Fruit fly (Drosophila melanogaster) whole organism, embryonic: ENCODE results near the gene CG14402.

Experiments
- Atf-2 ChIP-seq: fragments of 200-800 bp; sonication (Bioruptor generic); optimal IDR thresholded peaks from 2 replicates; lab custom pipeline; 2016; ENCODE audit warnings: missing biosample characterization, missing genetic modification characterization
- B-H1 ChIP-seq: fragments of 200-800 bp; sonication (Bioruptor generic); IDR thresholded peaks from 3 replicates; pipeline ENCODE4 v1.3.6; 2022; ENCODE audit warnings: missing biosample characterization, missing genetic modification characterization
- Blimp-1 ChIP-seq: fragments of 200-800 bp; sonication (Bioruptor generic); optimal IDR thresholded peaks from 3 replicates; lab custom pipeline; 2018; ENCODE audit warnings: missing biosample characterization, missing genetic modification characterization, mild to moderate bottlenecking, moderate library complexity, missing genetic modification reagents
- CG10147 ChIP-seq: fragments of 200-800 bp; sonication (Bioruptor generic); optimal IDR thresholded peaks from 2 replicates; lab custom pipeline; 2019; ENCODE audit warnings: missing biosample characterization, mild to moderate bottlenecking, missing genetic modification characterization, moderate library complexity
- CG11560 ChIP-seq: fragments of 200-800 bp; sonication (Bioruptor generic); IDR thresholded peaks from 3 replicates; pipeline ENCODE4 v1.3.6; 2022; ENCODE audit warnings: missing biosample characterization, missing genetic modification characterization
- CG11695 ChIP-seq: fragments of 200-800 bp; sonication (Bioruptor generic); IDR thresholded peaks from 3 replicates; pipeline ENCODE4 v1.3.6; 2022; ENCODE audit warnings: missing biosample characterization, missing genetic modification characterization
- CG12769 ChIP-seq: fragments of 200-800 bp; sonication (Bioruptor generic); optimal IDR thresholded peaks from 2 replicates; lab custom pipeline; 2019; ENCODE audit warnings: missing biosample characterization, mild to moderate bottlenecking, missing genetic modification characterization, moderate library complexity
- CG13894 ChIP-seq: fragments of 200-800 bp; sonication (Bioruptor generic); optimal IDR thresholded peaks from 3 replicates; lab custom pipeline; 2018; ENCODE audit warnings: missing biosample characterization, mild to moderate bottlenecking, missing genetic modification characterization, moderate library complexity
- CG15601 ChIP-seq: fragments of 200-800 bp; sonication (Bioruptor generic); optimal IDR thresholded peaks from 3 replicates; lab custom pipeline; 2019; ENCODE audit warnings: missing biosample characterization, mild to moderate bottlenecking, missing genetic modification characterization, moderate library complexity
- CG15696 ChIP-seq: fragments of 200-800 bp; sonication (Bioruptor generic); optimal IDR thresholded peaks from 2 replicates; lab custom pipeline; 2019; ENCODE audit warnings: missing biosample characterization, mild to moderate bottlenecking, missing genetic modification characterization, moderate library complexity
- CG1647 ChIP-seq: fragments of 200-800 bp; sonication (Bioruptor generic); optimal IDR thresholded peaks from 3 replicates; lab custom pipeline; 2016; ENCODE audit warnings: missing biosample characterization, missing genetic modification characterization
- CG17912 ChIP-seq: fragments of 200-800 bp; sonication (Bioruptor generic); optimal IDR thresholded peaks from 2 replicates; lab custom pipeline; 2018; ENCODE audit warnings: missing biosample characterization, mild to moderate bottlenecking, missing genetic modification characterization
- CG18476 ChIP-seq: fragments of 200-800 bp; sonication (Bioruptor generic); optimal IDR thresholded peaks from 2 replicates; lab custom pipeline; 2016; ENCODE audit warnings: missing biosample characterization, mild to moderate bottlenecking, missing genetic modification characterization
- CG2199 ChIP-seq: fragments of 200-800 bp; sonication (Bioruptor generic); IDR thresholded peaks from 3 replicates; pipeline ENCODE4 v1.3.6; 2022; ENCODE audit warnings: missing biosample characterization, missing genetic modification characterization
- CG31388 ChIP-seq: fragments of 200-800 bp; sonication (Bioruptor generic); optimal IDR thresholded peaks from 2 replicates; lab custom pipeline; 2016; ENCODE audit warnings: missing biosample characterization, missing genetic modification characterization
- CG4404 ChIP-seq: fragments of 200-800 bp; sonication (Bioruptor generic); IDR thresholded peaks from 2 replicates; pipeline ENCODE4 v1.3.6; 2022; ENCODE audit warnings: missing biosample characterization, missing genetic modification characterization
- CG6175 ChIP-seq: fragments of 200-800 bp; sonication (Bioruptor generic); IDR thresholded peaks from 3 replicates; pipeline ENCODE4 v1.3.6; 2022; ENCODE audit warnings: missing biosample characterization, missing genetic modification characterization
- CG7839 ChIP-seq: fragments of 200-800 bp; sonication (Bioruptor generic); optimal IDR thresholded peaks from 3 replicates; lab custom pipeline; 2018; ENCODE audit warnings: missing biosample characterization, mild to moderate bottlenecking, missing genetic modification characterization, moderate library complexity
- CG7963 ChIP-seq: fragments of 200-800 bp; sonication (Bioruptor generic); IDR thresholded peaks from 3 replicates; pipeline ENCODE4 v1.3.6; 2022; ENCODE audit warnings: missing biosample characterization, missing genetic modification characterization; ENCODE audit not compliant: partially characterized antibody
- CG9876 ChIP-seq: fragments of 200-800 bp; sonication (Bioruptor generic); optimal IDR thresholded peaks from 2 replicates; lab custom pipeline; 2016; ENCODE audit warnings: missing biosample characterization, missing genetic modification characterization
- Eip74EF ChIP-seq, 2 experiments: fragments of 200-800 bp in 1 of 2; fragments of >200 bp in 1 of 2; sonication (Bioruptor generic) in 1 of 2; optimal IDR thresholded peaks; 2 replicates each; lab custom pipeline; 2017 to 2019; ENCODE audit warnings: missing biosample characterization in 2 of 2, missing genetic modification characterization in 2 of 2, mild to moderate bottlenecking in 1 of 2, moderate library complexity in 1 of 2
- H2.0 ChIP-seq: fragments of 200-800 bp; sonication (Bioruptor generic); IDR thresholded peaks from 2 replicates; pipeline ENCODE4 v1.3.6; 2022; ENCODE audit warnings: missing biosample characterization, missing genetic modification characterization
- HLH54F ChIP-seq: fragments of 200-800 bp; sonication (Bioruptor generic); optimal IDR thresholded peaks from 3 replicates; lab custom pipeline; 2016; ENCODE audit warnings: missing biosample characterization, missing genetic modification characterization
- Hr51 ChIP-seq, 2 experiments: fragments of 200-800 bp; sonication (Bioruptor generic); optimal IDR thresholded peaks; 2 replicates in 1 of 2; 3 replicates in 1 of 2; lab custom pipeline; 2016 to 2018; ENCODE audit warnings: missing biosample characterization in 2 of 2, missing genetic modification characterization in 2 of 2, mild to moderate bottlenecking in 1 of 2, moderate library complexity in 1 of 2
- Mes4 ChIP-seq: fragments of 200-800 bp; sonication (Bioruptor generic); optimal IDR thresholded peaks from 2 replicates; lab custom pipeline; 2016; ENCODE audit warnings: missing biosample characterization, missing genetic modification characterization
- Nf-YB ChIP-seq: fragments of 200-800 bp; sonication (Bioruptor generic); optimal IDR thresholded peaks from 3 replicates; lab custom pipeline; 2019; ENCODE audit warnings: missing biosample characterization, mild to moderate bottlenecking, missing genetic modification characterization, moderate library complexity
- Oli ChIP-seq: fragments of 200-800 bp; sonication (Bioruptor generic); optimal IDR thresholded peaks from 2 replicates; lab custom pipeline; 2018; ENCODE audit warnings: missing biosample characterization, mild to moderate bottlenecking, missing genetic modification characterization, moderate library complexity
- Optix ChIP-seq: fragments of 200-800 bp; sonication (Bioruptor generic); IDR thresholded peaks from 3 replicates; pipeline ENCODE4 v1.3.6; 2022; ENCODE audit warnings: missing biosample characterization, missing genetic modification characterization
- Side ChIP-seq: fragments of 200-800 bp; sonication (Bioruptor generic); optimal IDR thresholded peaks from 2 replicates; lab custom pipeline; 2016; ENCODE audit warnings: missing biosample characterization, missing genetic modification characterization
- TFAM ChIP-seq: fragments of 200-800 bp; sonication (Bioruptor generic); optimal IDR thresholded peaks from 2 replicates; lab custom pipeline; 2017; ENCODE audit warnings: missing biosample characterization, missing genetic modification characterization, inconsistent platforms
- abd-A ChIP-seq: fragments of 200-800 bp; sonication (Bioruptor generic); optimal IDR thresholded peaks from 3 replicates; lab custom pipeline; 2019; ENCODE audit warnings: missing biosample characterization, mild to moderate bottlenecking, missing genetic modification characterization, moderate library complexity
- ap ChIP-seq: fragments of 200-800 bp; sonication (Bioruptor generic); IDR thresholded peaks from 2 replicates; pipeline ENCODE4 v1.3.6; 2022; ENCODE audit warnings: missing biosample characterization, missing genetic modification characterization
- bowl ChIP-seq: fragments of 200-800 bp; sonication (Bioruptor generic); IDR thresholded peaks from 2 replicates; pipeline ENCODE4 v1.3.6; 2022; ENCODE audit warnings: missing biosample characterization, missing genetic modification characterization
- corto ChIP-seq: fragments of 200-800 bp; sonication (Bioruptor generic); optimal IDR thresholded peaks from 2 replicates; lab custom pipeline; 2016; ENCODE audit warnings: missing biosample characterization, mild to moderate bottlenecking, missing genetic modification characterization, moderate library complexity
- dimm ChIP-seq: fragments of 200-800 bp; sonication (Bioruptor generic); IDR thresholded peaks from 2 replicates; pipeline ENCODE4 v1.3.6; 2022; ENCODE audit warnings: missing biosample characterization, missing genetic modification characterization
- emc ChIP-seq: fragments of 200-800 bp; sonication (Bioruptor generic); optimal IDR thresholded peaks from 2 replicates; lab custom pipeline; 2016; ENCODE audit warnings: missing biosample characterization, missing genetic modification characterization
- ems ChIP-seq: fragments of 200-800 bp; sonication (Bioruptor generic); optimal IDR thresholded peaks from 3 replicates; lab custom pipeline; 2016; ENCODE audit warnings: missing biosample characterization, missing genetic modification characterization
- gcm ChIP-seq: fragments of 200-800 bp; sonication (Bioruptor generic); optimal IDR thresholded peaks from 2 replicates; lab custom pipeline; 2019; ENCODE audit warnings: missing biosample characterization, mild to moderate bottlenecking, missing genetic modification characterization, moderate library complexity
- gcm2 ChIP-seq: fragments of 200-800 bp; sonication (Bioruptor generic); optimal IDR thresholded peaks from 2 replicates; lab custom pipeline; 2016; ENCODE audit warnings: missing biosample characterization, missing genetic modification characterization
- kah ChIP-seq: fragments of 200-800 bp; sonication (Bioruptor generic); optimal IDR thresholded peaks from 2 replicates; lab custom pipeline; 2018; ENCODE audit warnings: missing biosample characterization, mild to moderate bottlenecking, missing genetic modification characterization
- kay ChIP-seq: fragments of 200-800 bp; sonication (Bioruptor generic); optimal IDR thresholded peaks from 2 replicates; lab custom pipeline; 2016; ENCODE audit warnings: missing biosample characterization, missing genetic modification characterization
- lbe ChIP-seq: fragments of 200-800 bp; sonication (Bioruptor generic); optimal IDR thresholded peaks from 2 replicates; lab custom pipeline; 2016; ENCODE audit warnings: missing biosample characterization, mild to moderate bottlenecking, missing genetic modification characterization
- psq ChIP-seq: fragments of 200-800 bp; sonication (Bioruptor generic); optimal IDR thresholded peaks from 2 replicates; lab custom pipeline; 2017; ENCODE audit warnings: missing biosample characterization, missing genetic modification characterization
- sd ChIP-seq: fragments of 200-800 bp; sonication (Bioruptor generic); optimal IDR thresholded peaks from 3 replicates; lab custom pipeline; 2018; ENCODE audit warnings: missing biosample characterization, mild to moderate bottlenecking, missing genetic modification characterization, moderate library complexity
- sens ChIP-seq: fragments of 200-800 bp; sonication (Bioruptor generic); peaks from one replicate; lab custom pipeline; 2016; ENCODE audit warnings: missing biosample characterization, missing genetic modification characterization
- sima ChIP-seq: fragments of 200-800 bp; sonication (Bioruptor generic); optimal IDR thresholded peaks from 2 replicates; lab custom pipeline; 2016; ENCODE audit warnings: missing biosample characterization, missing genetic modification characterization
- ssp ChIP-seq: fragments of 200-800 bp; sonication (Bioruptor generic); IDR thresholded peaks from 2 replicates; pipeline ENCODE4 v1.3.6; 2022; ENCODE audit warnings: missing biosample characterization, missing genetic modification characterization
- tap ChIP-seq: fragments of 200-800 bp; optimal IDR thresholded peaks from 3 replicates; lab custom pipeline; 2019; ENCODE audit warnings: missing biosample characterization, mild to moderate bottlenecking, missing genetic modification characterization, moderate library complexity
- tgo ChIP-seq: fragments of 200-800 bp; sonication (Bioruptor generic); IDR thresholded peaks from 3 replicates; pipeline ENCODE4 v1.3.6; 2022; ENCODE audit warnings: missing biosample characterization, missing genetic modification characterization
- tin ChIP-seq: fragments of 200-800 bp; sonication (Bioruptor generic); optimal IDR thresholded peaks from 3 replicates; lab custom pipeline; 2016; ENCODE audit warnings: missing biosample characterization, missing genetic modification characterization
- zen ChIP-seq: fragments of 200-800 bp; sonication (Bioruptor generic); optimal IDR thresholded peaks from 3 replicates; lab custom pipeline; 2018; ENCODE audit warnings: missing biosample characterization, mild to moderate bottlenecking, missing genetic modification characterization, moderate library complexity

CG14402 gene

dm6 chr2L:20867381-20867780, 18.3 kb downstream of the CG14402 start, which contains the start of gene CG31675 (continued):
- TF ChIP-seq CG10147 (GFP tag; lab: Kevin White, UChicago) (peak; percentile 16), Atf-2 (GFP tag; lab: Kevin White, UChicago) (no peak), sd (tag; lab: Kevin White, UChicago) (peak; percentile 57), H2.0 (GFP tag; lab: Robert Waterston, UW) (no peak), CG12769 (peak; percentile 88), bowl (GFP tag; lab: Robert Waterston, UW) (no peak), CG11695 (GFP tag; lab: Robert Waterston, UW) (no peak), TFAM (no peak), psq (GFP tag; lab: Kevin White, UChicago) (no peak), sima (GFP tag; lab: Kevin White, UChicago) (no peak), tgo (GFP tag; lab: Robert Waterston, UW) (no peak), CG2199 (no peak), tap (tag; lab: Kevin White, UChicago) (no peak), CG17912 (GFP tag; lab: Kevin White, UChicago) (no peak), CG1647 (GFP tag; lab: Kevin White, UChicago) (no peak), ap (GFP tag; lab: Robert Waterston, UW) (no peak), Blimp-1 (no peak), dimm (GFP tag; lab: Robert Waterston, UW) (no peak), kay (GFP tag; lab: Kevin White, UChicago) (no peak), gcm (GFP tag; lab: Kevin White, UChicago) (no peak), CG13894 (tag; lab: Kevin White, UChicago) (peak; percentile 38), Side (GFP tag; lab: Kevin White, UChicago) (no peak), Oli (no peak), zen (tag; lab: Kevin White, UChicago) (no peak), Mes4 (GFP tag; lab: Kevin White, UChicago) (no peak), B-H1 (GFP tag; lab: Robert Waterston, UW) (no peak), sens (GFP tag; lab: Kevin White, UChicago) (no peak), HLH54F (no peak), Nf-YB (GFP tag; lab: Kevin White, UChicago) (no peak), CG9876 (GFP tag; lab: Kevin White, UChicago) (no peak), tin (GFP tag; lab: Kevin White, UChicago) (no peak), corto (GFP tag; lab: Kevin White, UChicago) (no peak), CG4404 (GFP tag; lab: Robert Waterston, UW) (no peak), CG6175 (no peak), CG15601 (tag; lab: Kevin White, UChicago) (no peak), gcm2 (GFP tag; lab: Kevin White, UChicago) (no peak), Eip74EF (GFP tag; optimal IDR thresholded peaks at IDR 0.05; lab: Kevin White, UChicago) (no peak), CG18476 (GFP tag; lab: Kevin White, UChicago) (no peak), CG15696 (tag; lab: Kevin White, UChicago) (no peak), ssp (GFP tag; lab: Robert Waterston, UW) (no peak), CG31388 (GFP tag; lab: Kevin White, UChicago) (no peak), Hr51 (GFP tag; optimal IDR thresholded peaks at IDR 0.05; lab: Kevin White, UChicago) (no peak), emc (no peak), lbe (GFP tag; lab: Kevin White, UChicago) (no peak), Optix (GFP tag; lab: Robert Waterston, UW) (no peak), CG7839 (tag; lab: Kevin White, UChicago) (no peak), CG7963 (GFP tag; lab: Robert Waterston, UW) (0 out of 3 replicates have a peak, but pooled peaks have one; percentile 20), ems (GFP tag; lab: Kevin White, UChicago) (no peak), kah (GFP tag; lab: Kevin White, UChicago) (no peak), abd-A (tag; lab: Kevin White, UChicago) (peak; percentile 72), CG11560 (tag; lab: Robert Waterston, UW) (no peak)
- TF ChIP-seq, all 482 proteins: peak for 12
